Worm (Caenorhabditis elegans): ENCODE data around the gene Y38E10A.33.

- no peak for TF ChIP-seq aly-2 (tag; optimal IDR thresholded peaks at IDR 0.05)
- no peak for TF ChIP-seq ztf-4 (tag; optimal IDR thresholded peaks at IDR 0.05)
- no peak for TF ChIP-seq unc-62 (GFP tag; optimal IDR thresholded peaks at IDR 0.05)
- no peak for TF ChIP-seq nhr-77 (tag; optimal IDR thresholded peaks at IDR 0.05)
Measured at ce11 chrII:12668874-12669273, 10.6 kb downstream of the Y38E10A.33 start.
